Fruit fly (Drosophila melanogaster) whole organism, wandering third instar larva: ENCODE results near the gene CG34008.

Experiments used
- CrebA ChIP-seq: fragments of 200-800 bp; sonication (Bioruptor generic); optimal IDR thresholded peaks from 2 replicates; lab custom pipeline; 2016; ENCODE audit warnings: missing biosample characterization, mild to moderate bottlenecking, missing genetic modification characterization, borderline replicate concordance
- ey ChIP-seq: fragments of 200-800 bp; sonication (Bioruptor generic); optimal IDR thresholded peaks from 2 replicates; lab custom pipeline; 2016; ENCODE audit warnings: missing biosample characterization, missing genetic modification characterization
- sage ChIP-seq: fragments of 200-800 bp; sonication (Bioruptor generic); optimal IDR thresholded peaks from 2 replicates; lab custom pipeline; 2016; ENCODE audit warnings: missing biosample characterization, mild to moderate bottlenecking, missing genetic modification characterization
- woc ChIP-seq: sonication (Bioruptor generic); optimal IDR thresholded peaks from 2 replicates; lab custom pipeline; 2016; ENCODE audit warnings: missing biosample characterization, mild to moderate bottlenecking, missing genetic modification characterization

- TF ChIP-seq woc (GFP tag; lab: Kevin White, UChicago) (no peak), ey (no peak), CrebA (GFP tag; lab: Kevin White, UChicago) (no peak), sage (GFP tag; lab: Kevin White, UChicago) (no peak)
These were observed 36.3 kb upstream of the CG34008 start, which contains the start of gene CG5466 for dm6 chr3R:20617583-20617982.
